Fruit fly (Drosophila melanogaster) whole organism, embryonic: ENCODE data around the gene CG12177.

Source experiments
- Awh ChIP-seq: fragments of 200-800 bp; sonication (Bioruptor generic); IDR thresholded peaks from 2 replicates; pipeline ENCODE4, ENCODE4 v1.3.6; 2022; ENCODE audit warnings: missing biosample characterization, missing genetic modification characterization
- Bdp1 ChIP-seq: fragments of 200-800 bp; sonication (Bioruptor generic); optimal IDR thresholded peaks from 3 replicates; lab custom pipeline; 2016; ENCODE audit warnings: missing biosample characterization, missing genetic modification characterization
- BtbVII ChIP-seq: fragments of 200-800 bp; sonication (Bioruptor generic); optimal IDR thresholded peaks from 3 replicates; lab custom pipeline; 2017; ENCODE audit warnings: missing biosample characterization, mild to moderate bottlenecking, missing genetic modification characterization
- CG10274 ChIP-seq: fragments of 200-800 bp; sonication (Bioruptor generic); optimal IDR thresholded peaks from 3 replicates; lab custom pipeline; 2017; ENCODE audit warnings: missing biosample characterization, mild to moderate bottlenecking, missing genetic modification characterization
- CG10321 ChIP-seq: fragments of 200-800 bp; sonication (Bioruptor generic); IDR thresholded peaks from 2 replicates; pipeline ENCODE4 v1.3.6; 2022; ENCODE audit warnings: missing biosample characterization, missing genetic modification characterization
- CG10431 ChIP-seq: fragments of 200-800 bp; sonication (Bioruptor generic); optimal IDR thresholded peaks from 3 replicates; lab custom pipeline; 2018; ENCODE audit warnings: missing biosample characterization, mild to moderate bottlenecking, missing genetic modification characterization
- CG10959 ChIP-seq: fragments of 200-800 bp; sonication (Bioruptor generic); IDR thresholded peaks from 2 replicates; pipeline ENCODE4 v1.3.6; 2022; ENCODE audit warnings: missing biosample characterization, missing genetic modification characterization
- CG11723 ChIP-seq: fragments of 200-800 bp; sonication (Bioruptor generic); optimal IDR thresholded peaks from 2 replicates; lab custom pipeline; 2017; ENCODE audit warnings: missing biosample characterization, mild to moderate bottlenecking, missing genetic modification characterization
- CG14965 ChIP-seq: fragments of 200-800 bp; sonication (Bioruptor generic); optimal IDR thresholded peaks from 2 replicates; lab custom pipeline; 2016; ENCODE audit warnings: missing biosample characterization, missing genetic modification characterization, borderline replicate concordance
- CG1647 ChIP-seq: fragments of 200-800 bp; sonication (Bioruptor generic); optimal IDR thresholded peaks from 3 replicates; lab custom pipeline; 2016; ENCODE audit warnings: missing biosample characterization, missing genetic modification characterization
- CG17359 ChIP-seq: fragments of 200-800 bp; sonication (Bioruptor generic); optimal IDR thresholded peaks from 3 replicates; lab custom pipeline; 2018; ENCODE audit warnings: missing biosample characterization, mild to moderate bottlenecking, missing genetic modification characterization, moderate library complexity
- CG1792 ChIP-seq: fragments of 200-800 bp; sonication (Bioruptor generic); optimal IDR thresholded peaks from 2 replicates; lab custom pipeline; 2016; ENCODE audit warnings: missing biosample characterization, missing genetic modification characterization
- CG18262 ChIP-seq: fragments of 200-800 bp; optimal IDR thresholded peaks from 3 replicates; lab custom pipeline; 2019; ENCODE audit warnings: missing biosample characterization, mild to moderate bottlenecking, missing genetic modification characterization, moderate library complexity
- CG18476 ChIP-seq: fragments of 200-800 bp; sonication (Bioruptor generic); optimal IDR thresholded peaks from 2 replicates; lab custom pipeline; 2016; ENCODE audit warnings: missing biosample characterization, mild to moderate bottlenecking, missing genetic modification characterization
- CG2712 ChIP-seq: fragments of 200-800 bp; optimal IDR thresholded peaks from 3 replicates; lab custom pipeline; 2019; ENCODE audit warnings: missing biosample characterization, mild to moderate bottlenecking, missing genetic modification characterization, moderate library complexity
- CG2875 ChIP-seq: fragments of 200-800 bp; sonication (Bioruptor generic); optimal IDR thresholded peaks from 2 replicates; lab custom pipeline; 2017; ENCODE audit warnings: missing biosample characterization, mild to moderate bottlenecking, missing genetic modification characterization, missing genetic modification reagents
- CG30020 ChIP-seq: fragments of 200-800 bp; optimal IDR thresholded peaks from 2 replicates; lab custom pipeline; 2019; ENCODE audit warnings: missing biosample characterization, mild to moderate bottlenecking, missing genetic modification characterization, moderate library complexity
- CG7963 ChIP-seq: fragments of 200-800 bp; sonication (Bioruptor generic); IDR thresholded peaks from 3 replicates; pipeline ENCODE4 v1.3.6; 2022; ENCODE audit warnings: missing biosample characterization, missing genetic modification characterization; ENCODE audit not compliant: partially characterized antibody
- CG8281 ChIP-seq: fragments of 200-800 bp; sonication (Bioruptor generic); optimal IDR thresholded peaks from 2 replicates; lab custom pipeline; 2018; ENCODE audit warnings: missing biosample characterization, mild to moderate bottlenecking, missing genetic modification characterization, moderate library complexity
- CG9609 ChIP-seq: fragments of 200-800 bp; sonication (Bioruptor generic); optimal IDR thresholded peaks from 3 replicates; lab custom pipeline; 2016; ENCODE audit warnings: missing biosample characterization, missing genetic modification characterization
- ERR ChIP-seq: fragments of 200-800 bp; sonication (Bioruptor generic); optimal IDR thresholded peaks from 2 replicates; lab custom pipeline; 2016; ENCODE audit warnings: missing biosample characterization, missing genetic modification characterization
- Fer1 ChIP-seq: fragments of 200-800 bp; sonication (Bioruptor generic); optimal IDR thresholded peaks from 2 replicates; lab custom pipeline; 2017; ENCODE audit warnings: missing biosample characterization, mild to moderate bottlenecking, missing genetic modification characterization
- HLH3B ChIP-seq: fragments of 200-800 bp; sonication (Bioruptor generic); IDR thresholded peaks from 2 replicates; pipeline ENCODE4 v1.3.6; 2022; ENCODE audit warnings: missing biosample characterization, missing genetic modification characterization
- Hr78 ChIP-seq, 2 experiments: fragments of 200-800 bp in 1 of 2; fragments of >200 bp in 1 of 2; sonication (Bioruptor generic) in 1 of 2; optimal IDR thresholded peaks; 2 replicates each; lab custom pipeline; 2017 to 2019; ENCODE audit warnings: missing biosample characterization in 2 of 2, missing genetic modification characterization in 2 of 2, mild to moderate bottlenecking in 1 of 2, moderate library complexity in 1 of 2
- Jarid2 ChIP-seq: fragments of 200-800 bp; sonication (Bioruptor generic); optimal IDR thresholded peaks from 3 replicates; lab custom pipeline; 2017; ENCODE audit warnings: mild to moderate bottlenecking, missing biosample characterization, missing genetic modification reagents, missing genetic modification characterization
- MBD-R2 ChIP-seq: fragments of 200-800 bp; sonication (Bioruptor generic); IDR thresholded peaks from 2 replicates; pipeline ENCODE4 v1.3.6; 2022; ENCODE audit warnings: missing biosample characterization, missing genetic modification characterization
- Mad ChIP-seq: fragments of 200-800 bp; sonication (Bioruptor generic); optimal IDR thresholded peaks from 2 replicates; lab custom pipeline; 2016; ENCODE audit warnings: missing biosample characterization, missing genetic modification characterization
- Myb ChIP-seq: fragments of 200-800 bp; sonication (Bioruptor generic); optimal IDR thresholded peaks from 2 replicates; lab custom pipeline; 2016; ENCODE audit warnings: missing biosample characterization, missing genetic modification characterization
- NC2β ChIP-seq: fragments of 200-800 bp; sonication (Bioruptor generic); optimal IDR thresholded peaks from 2 replicates; lab custom pipeline; 2016; ENCODE audit warnings: missing biosample characterization, missing genetic modification characterization
- Nf-YA ChIP-seq: fragments of 200-800 bp; sonication (Bioruptor generic); IDR thresholded peaks from 2 replicates; pipeline ENCODE4 v1.3.6; 2022; ENCODE audit warnings: missing biosample characterization, missing genetic modification characterization
- Oaz ChIP-seq: fragments of 200-800 bp; sonication (Bioruptor generic); IDR thresholded peaks from 2 replicates; pipeline ENCODE4 v1.3.6; 2022; ENCODE audit warnings: missing biosample characterization, missing genetic modification characterization
- PHDP ChIP-seq: fragments of 200-800 bp; sonication (Bioruptor generic); optimal IDR thresholded peaks from 3 replicates; lab custom pipeline; 2018; ENCODE audit warnings: missing biosample characterization, mild to moderate bottlenecking, missing genetic modification characterization, moderate library complexity
- Stat92E ChIP-seq, 3 experiments: fragments of >200 bp in 2 of 3; fragments of 200-800 bp in 1 of 3; sonication (Bioruptor generic) in 1 of 3; optimal IDR thresholded peaks; 2 replicates each; lab custom pipeline; 2017 to 2019; ENCODE audit warnings: missing biosample characterization in 3 of 3, missing genetic modification characterization in 3 of 3, mild to moderate bottlenecking in 1 of 3, moderate library complexity in 1 of 3
- Tbp ChIP-seq: fragments of >200 bp; optimal IDR thresholded peaks from 2 replicates; lab custom pipeline; 2018; ENCODE audit warnings: missing biosample characterization, missing genetic modification characterization
- crc ChIP-seq: fragments of 200-800 bp; sonication (Bioruptor generic); optimal IDR thresholded peaks from 2 replicates; lab custom pipeline; 2016; ENCODE audit warnings: missing biosample characterization, missing genetic modification characterization
- crp ChIP-seq, 2 experiments: fragments of 200-800 bp; sonication (Bioruptor generic); optimal IDR thresholded peaks; 2 replicates in 1 of 2; 3 replicates in 1 of 2; lab custom pipeline; 2017; ENCODE audit warnings: missing biosample characterization in 2 of 2, missing genetic modification characterization in 2 of 2, mild to moderate bottlenecking in 1 of 2, moderate library complexity in 1 of 2
- disco-r ChIP-seq: fragments of 200-800 bp; sonication (Bioruptor generic); optimal IDR thresholded peaks from 2 replicates; lab custom pipeline; 2016; ENCODE audit warnings: missing biosample characterization, missing genetic modification characterization
- fd3F ChIP-seq: fragments of 200-800 bp; sonication (Bioruptor generic); optimal IDR thresholded peaks from 2 replicates; lab custom pipeline; 2018; ENCODE audit warnings: missing biosample characterization, mild to moderate bottlenecking, missing genetic modification characterization, moderate library complexity
- kay ChIP-seq: fragments of 200-800 bp; sonication (Bioruptor generic); optimal IDR thresholded peaks from 2 replicates; lab custom pipeline; 2016; ENCODE audit warnings: missing biosample characterization, missing genetic modification characterization
- knrl ChIP-seq: fragments of 200-800 bp; sonication (Bioruptor generic); IDR thresholded peaks from 3 replicates; pipeline ENCODE4 v1.3.6; 2022; ENCODE audit warnings: missing biosample characterization, missing genetic modification characterization; ENCODE audit not compliant: partially characterized antibody
- lov ChIP-seq, 2 experiments: fragments of 200-800 bp in 1 of 2; fragments of >200 bp in 1 of 2; sonication (Bioruptor generic) in 1 of 2; IDR thresholded peaks in 1 of 2; optimal IDR thresholded peaks in 1 of 2; 2 replicates in 1 of 2; 3 replicates in 1 of 2; pipeline versions ENCODE4 v1.3.6 to Lab custom; 2017 to 2022; ENCODE audit warnings: missing biosample characterization in 1 of 2, missing genetic modification characterization in 1 of 2
- peb ChIP-seq: fragments of 200-800 bp; sonication (Bioruptor generic); IDR thresholded peaks from 2 replicates; pipeline ENCODE4 v1.3.6; 2022; ENCODE audit warnings: missing biosample characterization, missing genetic modification characterization
- phol ChIP-seq: fragments of 200-800 bp; sonication (Bioruptor generic); optimal IDR thresholded peaks from 3 replicates; lab custom pipeline; 2018; ENCODE audit warnings: missing biosample characterization, mild to moderate bottlenecking, missing genetic modification characterization, moderate library complexity
- rib ChIP-seq: fragments of 200-800 bp; sonication (Bioruptor generic); IDR thresholded peaks from 2 replicates; pipeline ENCODE4 v1.3.6; 2022; ENCODE audit warnings: missing biosample characterization, missing genetic modification characterization
- sens-2 ChIP-seq: fragments of 200-800 bp; sonication (Bioruptor generic); IDR thresholded peaks from 2 replicates; pipeline ENCODE4 v1.3.6; 2022; ENCODE audit warnings: missing biosample characterization, missing genetic modification characterization
- sob ChIP-seq: fragments of 200-800 bp; sonication (Bioruptor generic); IDR thresholded peaks from 2 replicates; pipeline ENCODE4 v1.3.6; 2022; ENCODE audit warnings: missing biosample characterization, missing genetic modification characterization
- tll ChIP-seq, 2 experiments: fragments of 200-800 bp in 1 of 2; fragments of >200 bp in 1 of 2; sonication (Bioruptor generic) in 1 of 2; optimal IDR thresholded peaks; 2 replicates each; lab custom pipeline; 2017 to 2019; ENCODE audit warnings: missing biosample characterization in 2 of 2, missing genetic modification characterization in 2 of 2, mild to moderate bottlenecking in 1 of 2, moderate library complexity in 1 of 2
- trem ChIP-seq: fragments of 200-800 bp; optimal IDR thresholded peaks from 3 replicates; lab custom pipeline; 2019; ENCODE audit warnings: missing biosample characterization, mild to moderate bottlenecking, missing genetic modification characterization, moderate library complexity
- unpg ChIP-seq: fragments of 200-800 bp; sonication (Bioruptor generic); optimal IDR thresholded peaks from 3 replicates; lab custom pipeline; 2018; ENCODE audit warnings: missing biosample characterization, mild to moderate bottlenecking, missing genetic modification characterization, moderate library complexity
- vfl ChIP-seq: fragments of 200-800 bp; sonication (Bioruptor generic); optimal IDR thresholded peaks from 2 replicates; lab custom pipeline; 2016; ENCODE audit warnings: missing biosample characterization, missing genetic modification characterization

The CG12177 gene

DNA sequence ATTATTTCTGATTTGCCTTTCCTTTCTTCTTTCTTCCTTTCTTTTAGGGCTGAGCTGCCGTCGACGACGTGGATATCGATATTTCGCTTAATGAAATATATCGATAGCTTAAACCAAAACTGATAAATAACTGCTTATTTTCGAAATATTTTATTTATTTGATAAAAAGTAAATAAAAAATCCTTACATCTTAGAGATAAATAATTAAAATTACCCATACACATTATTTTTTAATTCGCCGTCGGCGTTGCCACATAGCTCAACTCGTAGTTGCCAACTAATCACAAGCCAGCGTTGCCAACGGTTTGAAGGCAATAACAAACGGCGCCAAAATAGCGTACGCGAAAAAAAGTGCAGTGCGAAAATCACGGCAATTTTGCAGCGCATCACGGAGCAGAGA is 41.6 kb upstream of the CG12177 start, which contains the start of the genes Mrgn1 and mus101 (continued):
- TF ChIP-seq sens-2 (GFP tag; lab: Robert Waterston, UW) (no peak), CG11723 (no peak), fd3F (no peak), unpg (no peak), kay (GFP tag; lab: Kevin White, UChicago) (no peak), Nf-YA (GFP tag; lab: Robert Waterston, UW) (no peak), Jarid2 (GFP tag; lab: Kevin White, UChicago) (no peak), Hr78 (GFP tag; optimal IDR thresholded peaks at IDR 0.05; lab: Kevin White, UChicago) (no peak), CG2712 (tag; lab: Kevin White, UChicago) (no peak), CG1792 (GFP tag; lab: Kevin White, UChicago) (no peak), crp (GFP tag; optimal IDR thresholded peaks at IDR 0.05; lab: Kevin White, UChicago) (no peak), CG9609 (no peak), MBD-R2 (GFP tag; lab: Robert Waterston, UW) (peak; percentile 90), ERR (GFP tag; lab: Kevin White, UChicago) (no peak), disco-r (GFP tag; lab: Kevin White, UChicago) (no peak), Stat92E (GFP tag; optimal IDR thresholded peaks at IDR 0.05; lab: Kevin White, UChicago) (no peak), vfl (GFP tag; lab: Kevin White, UChicago) (no peak), CG18262 (no peak), rib (GFP tag; lab: Robert Waterston, UW) (no peak), peb (no peak), sob (no peak), CG2875 (GFP tag; lab: Kevin White, UChicago) (no peak), phol (tag; lab: Kevin White, UChicago) (peak; percentile 38), CG17359 (tag; lab: Kevin White, UChicago) (no peak), PHDP (tag; lab: Kevin White, UChicago) (no peak), trem (peak; percentile 80), Fer1 (no peak), crc (GFP tag; lab: Kevin White, UChicago) (no peak), CG18476 (GFP tag; lab: Kevin White, UChicago) (no peak), CG1647 (GFP tag; lab: Kevin White, UChicago) (no peak), CG10959 (GFP tag; lab: Robert Waterston, UW) (no peak), tll (GFP tag; optimal IDR thresholded peaks at IDR 0.05; lab: Kevin White, UChicago) (no peak), lov (optimal IDR thresholded peaks at IDR 0.05; lab: Kevin White, UChicago) (no peak), lov (GFP tag; IDR thresholded peaks at IDR 0.05; lab: Robert Waterston, UW) (no peak), Myb (peak; percentile 23), Mad (GFP tag; lab: Kevin White, UChicago) (no peak), CG7963 (GFP tag; lab: Robert Waterston, UW) (0 out of 3 replicates have a peak, but pooled peaks have one; percentile 50), HLH3B (GFP tag; lab: Robert Waterston, UW) (no peak), CG30020 (tag; lab: Kevin White, UChicago) (no peak), CG8281 (tag; lab: Kevin White, UChicago) (no peak), knrl (GFP tag; lab: Robert Waterston, UW) (peak; percentile 81), CG10274 (no peak), CG14965 (GFP tag; lab: Kevin White, UChicago) (no peak), Tbp (GFP tag; lab: Kevin White, UChicago) (no peak), NC2β (GFP tag; lab: Kevin White, UChicago) (no peak), Bdp1 (GFP tag; lab: Kevin White, UChicago) (no peak), CG10321 (GFP tag; lab: Robert Waterston, UW) (no peak), Oaz (no peak), Awh (GFP tag; lab: Robert Waterston, UW) (no peak), CG10431 (no peak), BtbVII (no peak)
